Worm (Caenorhabditis elegans) whole organism, L1 larva: ENCODE data around the gene pals-26.

Source experiments
- C16A3.4 ChIP-seq: fragments of 150-350 bp; optimal IDR thresholded peaks from 2 replicates; lab custom pipeline; 2014; ENCODE audit warnings: missing biosample characterization, missing genetic modification characterization
- Y116A8C.19 ChIP-seq: sonication (generic microtip); optimal IDR thresholded peaks from 2 replicates; lab custom pipeline; 2016; ENCODE audit warnings: missing compliant biosample characterization, missing genetic modification characterization, borderline replicate concordance
- alr-1 ChIP-seq: fragments of 200-800 bp; sonication (Bioruptor generic); optimal IDR thresholded peaks from 2 replicates; lab custom pipeline; 2018; ENCODE audit warnings: borderline replicate concordance, mild to moderate bottlenecking, missing genetic modification characterization, missing compliant biosample characterization
- aly-2 ChIP-seq: fragments of 150-350 bp; optimal IDR thresholded peaks from 2 replicates; lab custom pipeline; 2014; ENCODE audit warnings: missing biosample characterization, missing genetic modification characterization
- ama-1 ChIP-seq: fragments of 150-350 bp; optimal IDR thresholded peaks from 2 replicates; lab custom pipeline; 2014
- blmp-1 ChIP-seq: fragments of 150-350 bp; optimal IDR thresholded peaks from 2 replicates; lab custom pipeline; 2014; ENCODE audit warnings: missing biosample characterization, missing genetic modification characterization
- ceh-82 ChIP-seq, 3 experiments: fragments of 150-350 bp in 1 of 3; sonication (generic microtip) in 2 of 3; optimal IDR thresholded peaks; 2 replicates each; lab custom pipeline; 2014 to 2017; ENCODE audit warnings: missing biosample characterization in 3 of 3, missing genetic modification characterization in 3 of 3
- ces-1 ChIP-seq: fragments of 150-350 bp; optimal IDR thresholded peaks from 2 replicates; lab custom pipeline; 2014; ENCODE audit warnings: missing biosample characterization, missing genetic modification reagents, missing genetic modification characterization
- dpl-1 ChIP-seq, 3 experiments: fragments of 150-350 bp in 2 of 3; sonication (generic microtip) in 1 of 3; optimal IDR thresholded peaks; 2 replicates each; lab custom pipeline; 2014 to 2017; ENCODE audit warnings: missing biosample characterization in 3 of 3, missing genetic modification characterization in 3 of 3, missing genetic modification reagents in 3 of 3
- dsc-1 ChIP-seq: sonication (generic microtip); optimal IDR thresholded peaks from 2 replicates; lab custom pipeline; 2016; ENCODE audit warnings: mild to moderate bottlenecking, missing genetic modification characterization, missing compliant biosample characterization
- efl-1 ChIP-seq, 4 experiments: fragments of 150-350 bp; optimal IDR thresholded peaks in 3 of 4; peaks in 1 of 4; 1 replicate in 1 of 4; 2 replicates in 3 of 4; lab custom pipeline; 2014; ENCODE audit warnings: missing biosample characterization in 2 of 4, missing genetic modification characterization in 2 of 4, missing genetic modification reagents in 2 of 4
- efl-3 ChIP-seq: fragments of 200-800 bp; sonication (Bioruptor generic); optimal IDR thresholded peaks from 2 replicates; lab custom pipeline; 2018; ENCODE audit warnings: mild to moderate bottlenecking, missing genetic modification characterization, missing compliant biosample characterization
- egl-13 ChIP-seq: sonication (generic microtip); optimal IDR thresholded peaks from 2 replicates; lab custom pipeline; 2016; ENCODE audit warnings: missing genotype, missing genetic modification reagents, missing genetic modification characterization, missing compliant biosample characterization
- fkh-8 ChIP-seq: sonication (generic microtip); optimal IDR thresholded peaks from 2 replicates; lab custom pipeline; 2016; ENCODE audit warnings: mild to moderate bottlenecking, missing genetic modification characterization, missing compliant biosample characterization
- grh-1 ChIP-seq: fragments of 200-800 bp; sonication (Bioruptor generic); IDR thresholded peaks from 2 replicates; pipeline ENCODE4 v1.3.6; 2022; ENCODE audit warnings: missing genetic modification reagents, missing genetic modification characterization, missing compliant biosample characterization
- hlh-4 ChIP-seq: sonication (generic microtip); optimal IDR thresholded peaks from 2 replicates; lab custom pipeline; 2016; ENCODE audit warnings: mild to moderate bottlenecking, missing genetic modification characterization, missing compliant biosample characterization
- isw-1 ChIP-seq: fragments of 200-800 bp; sonication (Bioruptor generic); IDR thresholded peaks from 2 replicates; pipeline ENCODE4 v1.3.6; 2022; ENCODE audit warnings: missing genetic modification characterization, missing compliant biosample characterization
- jun-1 ChIP-seq: fragments of 150-350 bp; optimal IDR thresholded peaks from 2 replicates; lab custom pipeline; 2014; ENCODE audit warnings: missing biosample characterization, missing genetic modification reagents, missing genetic modification characterization
- lin-13 ChIP-seq: fragments of 150-350 bp; optimal IDR thresholded peaks from 2 replicates; lab custom pipeline; 2014; ENCODE audit warnings: missing biosample characterization, missing genetic modification reagents, missing genetic modification characterization
- lin-14 ChIP-seq: fragments of 200-800 bp; sonication (Bioruptor generic); optimal IDR thresholded peaks from 2 replicates; lab custom pipeline; 2018; ENCODE audit warnings: mild to moderate bottlenecking, missing genetic modification characterization, moderate library complexity, missing compliant biosample characterization
- lin-35 ChIP-seq, 2 experiments: fragments of 150-350 bp; optimal IDR thresholded peaks; 2 replicates each; lab custom pipeline; 2014; ENCODE audit warnings: missing biosample characterization in 2 of 2, missing genetic modification characterization in 2 of 2, missing genetic modification reagents in 2 of 2
- lir-3 ChIP-seq: sonication (generic microtip); optimal IDR thresholded peaks from 2 replicates; lab custom pipeline; 2016; ENCODE audit warnings: mild to moderate bottlenecking, missing genetic modification characterization, moderate library complexity, missing compliant biosample characterization; ENCODE audit not compliant: poor library complexity
- lsy-2 ChIP-seq, 2 experiments: fragments of 150-350 bp; optimal IDR thresholded peaks; 2 replicates each; lab custom pipeline; 2014; ENCODE audit warnings: missing biosample characterization in 2 of 2, missing genetic modification characterization in 2 of 2
- mep-1 ChIP-seq: fragments of 150-350 bp; optimal IDR thresholded peaks from 2 replicates; lab custom pipeline; 2014; ENCODE audit warnings: missing biosample characterization, missing genetic modification characterization
- nhr-12 ChIP-seq: sonication (generic microtip); optimal IDR thresholded peaks from 2 replicates; lab custom pipeline; 2017; ENCODE audit warnings: missing biosample characterization, missing genetic modification characterization
- nhr-19 ChIP-seq: fragments of 200-800 bp; sonication (Bioruptor generic); conservative IDR thresholded peaks from 2 replicates; pipeline ENCODE4 v1.3.6; 2022; ENCODE audit warnings: missing genetic modification characterization, missing compliant biosample characterization
- nhr-20 ChIP-seq: sonication (generic microtip); optimal IDR thresholded peaks from 2 replicates; lab custom pipeline; 2016; ENCODE audit warnings: mild to moderate bottlenecking, missing genetic modification characterization, missing compliant biosample characterization
- nhr-237 ChIP-seq: fragments of 150-350 bp; optimal IDR thresholded peaks from 2 replicates; lab custom pipeline; 2014; ENCODE audit warnings: missing biosample characterization, missing genetic modification characterization
- nhr-28 ChIP-seq: fragments of 150-350 bp; optimal IDR thresholded peaks from 2 replicates; lab custom pipeline; 2014; ENCODE audit warnings: missing biosample characterization, missing genetic modification characterization
- nhr-47 ChIP-seq: sonication (generic microtip); optimal IDR thresholded peaks from 2 replicates; lab custom pipeline; 2016; ENCODE audit warnings: mild to moderate bottlenecking, missing genetic modification characterization, moderate library complexity, missing compliant biosample characterization
- nhr-71 ChIP-seq: sonication (generic microtip); optimal IDR thresholded peaks from 2 replicates; lab custom pipeline; 2016; ENCODE audit warnings: mild to moderate bottlenecking, missing genetic modification characterization, moderate library complexity, missing compliant biosample characterization
- nhr-76 ChIP-seq: sonication (generic microtip); optimal IDR thresholded peaks from 2 replicates; lab custom pipeline; 2017; ENCODE audit warnings: missing biosample characterization, missing genetic modification characterization
- nhr-85 ChIP-seq: sonication (generic microtip); peaks from one replicate; lab custom pipeline; 2016; ENCODE audit warnings: missing genetic modification characterization, inconsistent platforms, missing compliant biosample characterization
- nhr-90 ChIP-seq: sonication (generic microtip); optimal IDR thresholded peaks from 2 replicates; lab custom pipeline; 2016; ENCODE audit warnings: mild to moderate bottlenecking, missing genetic modification characterization, missing compliant biosample characterization; ENCODE audit not compliant: poor library complexity
- pag-3 ChIP-seq: sonication (generic microtip); optimal IDR thresholded peaks from 2 replicates; lab custom pipeline; 2017; ENCODE audit warnings: missing genetic modification characterization, mild to moderate bottlenecking, missing compliant biosample characterization, antibody characterized with exemption, borderline replicate concordance; ENCODE audit not compliant: insufficient read depth
- pqm-1 ChIP-seq: sonication (generic microtip); optimal IDR thresholded peaks from 3 replicates; lab custom pipeline; 2017; ENCODE audit warnings: missing biosample characterization, missing genetic modification characterization
- snpc-4 ChIP-seq: fragments of 150-350 bp; optimal IDR thresholded peaks from 2 replicates; lab custom pipeline; 2014; ENCODE audit warnings: missing biosample characterization, missing genetic modification characterization
- snu-23 ChIP-seq: sonication (generic microtip); optimal IDR thresholded peaks from 2 replicates; lab custom pipeline; 2016; ENCODE audit warnings: missing genetic modification characterization, missing compliant biosample characterization
- sox-4 ChIP-seq: sonication (generic microtip); optimal IDR thresholded peaks from 2 replicates; lab custom pipeline; 2016; ENCODE audit warnings: missing genetic modification characterization, missing compliant biosample characterization
- swsn-7 ChIP-seq: sonication (generic microtip); optimal IDR thresholded peaks from 2 replicates; lab custom pipeline; 2016; ENCODE audit warnings: missing genetic modification characterization, missing compliant biosample characterization
- tlp-1 ChIP-seq: fragments of 150-350 bp; optimal IDR thresholded peaks from 2 replicates; lab custom pipeline; 2014; ENCODE audit warnings: missing biosample characterization, missing genetic modification characterization
- unc-130 ChIP-seq: fragments of 150-350 bp; optimal IDR thresholded peaks from 2 replicates; lab custom pipeline; 2017; ENCODE audit warnings: missing biosample characterization, missing genetic modification characterization, inconsistent platforms
- unc-30 ChIP-seq: sonication (generic microtip); optimal IDR thresholded peaks from 2 replicates; lab custom pipeline; 2017; ENCODE audit warnings: missing biosample characterization, missing genetic modification characterization
- unc-86 ChIP-seq: sonication (generic microtip); optimal IDR thresholded peaks from 2 replicates; lab custom pipeline; 2016; ENCODE audit warnings: missing genetic modification characterization, missing compliant biosample characterization
- vab-15 ChIP-seq: sonication (generic microtip); optimal IDR thresholded peaks from 2 replicates; lab custom pipeline; 2017; ENCODE audit warnings: missing genotype, mild to moderate bottlenecking, missing genetic modification characterization, missing compliant biosample characterization
- xbp-1 ChIP-seq: sonication (generic microtip); optimal IDR thresholded peaks from 2 replicates; lab custom pipeline; 2016; ENCODE audit warnings: missing genetic modification characterization, missing compliant biosample characterization
- zip-4 ChIP-seq: fragments of 200-800 bp; sonication (Bioruptor generic); optimal IDR thresholded peaks from 2 replicates; lab custom pipeline; 2018; ENCODE audit warnings: mild to moderate bottlenecking, missing genetic modification characterization, moderate library complexity, missing compliant biosample characterization
- ztf-11 ChIP-seq, 2 experiments: sonication (generic microtip); optimal IDR thresholded peaks; 2 replicates each; lab custom pipeline; 2016 to 2017; ENCODE audit warnings: missing genetic modification characterization in 2 of 2, missing biosample characterization in 1 of 2, missing compliant biosample characterization in 1 of 2

Gene pals-26

DNA sequence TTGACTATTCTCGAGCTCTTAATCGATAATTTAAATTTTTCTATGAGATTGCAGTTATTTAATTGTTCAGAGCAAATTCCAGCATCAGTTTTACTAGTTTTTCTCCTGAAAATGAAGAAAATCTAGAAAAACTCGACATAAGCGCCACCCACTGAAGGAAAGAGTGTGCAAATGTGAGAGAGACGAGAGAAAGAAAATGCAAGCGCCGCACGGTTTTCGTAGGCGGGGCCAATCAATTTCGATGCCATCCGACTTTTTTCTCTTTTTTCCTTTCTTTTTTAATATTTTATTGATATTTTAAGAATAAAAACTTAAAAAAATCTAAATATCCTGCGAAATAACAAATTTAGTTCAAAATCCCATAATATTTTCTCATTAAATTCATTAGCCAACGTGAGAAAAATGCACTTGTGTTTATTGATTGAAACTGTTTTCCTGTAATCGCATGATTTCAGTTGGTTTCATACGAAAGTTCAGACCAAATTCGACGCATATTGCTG, 42.4 kb upstream of the pals-26 start, which contains the start of gene cdk-12 (continued):
- TF ChIP-seq jun-1 (tag; lab: Kevin White, UChicago) (no peak), lsy-2 (tag; optimal IDR thresholded peaks at IDR 0.05; lab: Kevin White, UChicago) (peak; percentile 62 to 72), dpl-1 (GFP tag; optimal IDR thresholded peaks at IDR 0.05; lab: Kevin White, UChicago) (peak; percentile 34 to 62 (median 36)), nhr-19 (GFP tag; lab: Robert Waterston, UW) (peak; percentile 29), snpc-4 (tag; lab: Kevin White, UChicago) (peak; percentile 20), lir-3 (tag; lab: Kevin White, UChicago) (no peak), snu-23 (GFP tag; lab: Kevin White, UChicago) (peak; percentile 60), zip-4 (GFP tag; lab: Kevin White, UChicago) (no peak), dsc-1 (tag; lab: Kevin White, UChicago) (peak; percentile 19), nhr-85 (peak; percentile 9), nhr-20 (tag; lab: Kevin White, UChicago) (peak; percentile 34)
- TF ChIP-seq, all 84 proteins: peak for 27

DNA sequence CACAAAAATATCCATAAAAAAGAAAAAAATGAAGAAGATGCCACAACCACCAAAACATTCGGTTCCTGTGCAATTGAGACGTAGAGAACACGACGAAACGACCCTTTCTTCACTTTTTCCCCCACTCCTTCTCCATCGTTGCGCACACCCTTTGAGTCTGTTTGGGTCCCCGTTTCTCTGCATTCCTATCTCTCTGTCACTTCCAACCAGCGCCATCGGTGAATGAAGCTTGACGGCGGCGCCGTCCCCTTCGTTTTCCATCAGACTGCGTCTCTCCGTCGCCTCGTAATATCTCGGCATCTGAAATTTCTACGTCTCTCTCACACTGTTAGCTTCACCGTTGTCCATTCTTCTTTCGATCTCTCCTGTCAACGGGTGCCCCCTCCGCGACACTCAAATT, 39.3 kb upstream of the pals-26 start:
- TF ChIP-seq ama-1 (lab: Kevin White, UChicago), result no peak
- no peak for TF ChIP-seq grh-1 (GFP tag; lab: Robert Waterston, UW)
- no peak for TF ChIP-seq alr-1
- TF ChIP-seq vab-15 (tag; lab: Kevin White, UChicago), result no peak
- TF ChIP-seq dpl-1 (GFP tag; optimal IDR thresholded peaks at IDR 0.05; lab: Kevin White, UChicago), result peak in 1 of 3 experiments; percentile 8
- TF ChIP-seq xbp-1, result peak; percentile 9
- TF ChIP-seq hlh-4 (tag; lab: Kevin White, UChicago), result no peak
- no peak for TF ChIP-seq mep-1 (tag; lab: Kevin White, UChicago)
- no peak for TF ChIP-seq sox-4 (tag; lab: Kevin White, UChicago)
- no peak for TF ChIP-seq tlp-1
- TF ChIP-seq efl-3 (GFP tag; lab: Kevin White, UChicago), result no peak
- peak; percentile 40 for TF ChIP-seq unc-86 (tag; lab: Kevin White, UChicago)
- no peak for TF ChIP-seq nhr-12 (tag; lab: Kevin White, UChicago)
- peak; percentile 25 for TF ChIP-seq snu-23 (GFP tag; lab: Kevin White, UChicago)
- peak; percentile 34 for TF ChIP-seq nhr-71 (tag; lab: Kevin White, UChicago)
- TF ChIP-seq nhr-237 (tag; lab: Kevin White, UChicago), result no peak
- TF ChIP-seq aly-2, result no peak
- TF ChIP-seq nhr-28 (tag; lab: Kevin White, UChicago), result no peak
- TF ChIP-seq nhr-47 (tag; lab: Kevin White, UChicago), result peak; percentile 40
- TF ChIP-seq lin-35 (GFP tag; optimal IDR thresholded peaks at IDR 0.05; lab: Kevin White, UChicago), result peak in 1 of 2 experiments; percentile 37
- no peak for TF ChIP-seq nhr-90
- TF ChIP-seq C16A3.4 (tag; lab: Kevin White, UChicago), result no peak
- no peak for TF ChIP-seq unc-130 (tag; lab: Kevin White, UChicago)
- TF ChIP-seq unc-30 (tag; lab: Kevin White, UChicago), result no peak
- no peak for TF ChIP-seq dsc-1 (tag; lab: Kevin White, UChicago)
- TF ChIP-seq egl-13 (tag; lab: Kevin White, UChicago), result no peak
- TF ChIP-seq lsy-2 (tag; optimal IDR thresholded peaks at IDR 0.05; lab: Kevin White, UChicago), result peak in 1 of 2 experiments; percentile 46
- TF ChIP-seq Y116A8C.19, result no peak
- TF ChIP-seq lin-13 (GFP tag; lab: Kevin White, UChicago), result no peak
- peak in 2 of 3 experiments; percentile 36 to 41 for TF ChIP-seq ceh-82 (tag; optimal IDR thresholded peaks at IDR 0.05; lab: Kevin White, UChicago)
- peak; percentile 41 for TF ChIP-seq jun-1 (tag; lab: Kevin White, UChicago)
- TF ChIP-seq nhr-76 (tag; lab: Kevin White, UChicago), result no peak
- no peak for TF ChIP-seq nhr-19 (GFP tag; lab: Robert Waterston, UW)
- TF ChIP-seq lin-14 (GFP tag; lab: Kevin White, UChicago), result peak; percentile 86
- peak; percentile 39; the same call in 1 of the 2 replicates for TF ChIP-seq isw-1 (GFP tag; lab: Robert Waterston, UW)
- TF ChIP-seq efl-1 (optimal IDR thresholded peaks at IDR 0.05; lab: Kevin White, UChicago), result peak in 1 of 2 experiments; percentile 48
- peak; percentile 19 to 24 for TF ChIP-seq efl-1 (GFP tag; optimal IDR thresholded peaks at IDR 0.05 in 1 of 2; lab: Kevin White, UChicago)
- no peak for TF ChIP-seq ces-1 (GFP tag; lab: Kevin White, UChicago)
- no peak for TF ChIP-seq pag-3
- TF ChIP-seq fkh-8 (tag; lab: Kevin White, UChicago), result peak; percentile 66
- peak in 1 of 2 experiments; percentile 25 for TF ChIP-seq ztf-11 (tag; optimal IDR thresholded peaks at IDR 0.05; lab: Kevin White, UChicago)
- no peak for TF ChIP-seq zip-4 (GFP tag; lab: Kevin White, UChicago)
- peak; percentile 31 for TF ChIP-seq swsn-7 (tag; lab: Kevin White, UChicago)
- no peak for TF ChIP-seq pqm-1 (tag; lab: Kevin White, UChicago)
- TF ChIP-seq blmp-1 (tag; lab: Kevin White, UChicago), result peak; percentile 7
